1 fruit fly cellular context compared by ENCODE assay signal in the genomic region with DNA sequence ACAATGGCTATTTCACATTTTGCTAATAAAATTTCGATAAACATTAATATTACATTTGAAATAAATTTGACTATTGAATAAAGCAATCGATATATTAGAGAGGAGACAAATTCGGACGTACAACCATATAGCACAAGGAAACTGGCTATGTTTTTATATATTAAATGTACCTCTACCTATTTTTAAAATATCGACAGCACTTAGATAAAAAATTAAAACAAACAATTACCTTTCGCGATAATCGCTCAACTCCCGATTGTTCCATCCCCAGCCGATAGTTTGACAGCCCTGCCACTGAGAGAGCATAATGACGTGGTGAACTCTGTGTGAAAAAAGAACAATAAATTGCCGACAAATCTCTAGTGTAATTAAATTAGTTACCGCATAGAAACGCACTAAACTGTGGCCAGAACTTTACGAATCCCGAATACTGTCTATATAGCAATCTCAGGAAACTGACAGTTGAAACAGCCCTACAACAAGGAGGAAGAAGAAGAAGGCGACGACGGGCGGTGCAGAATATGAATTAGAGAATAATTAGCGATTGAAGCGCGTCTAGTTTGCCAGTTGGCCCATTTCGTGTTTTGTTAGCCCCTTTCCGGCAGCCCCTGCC.
TF ChIP-seq lines count a peak whose summit lies in the region.

A gene (plus strand): TSS at position 271 of the 613 bp plus-strand sequence.

TF ChIP-seq in whole organism, embryonic, 481 proteins besides CTCF, POLR2A, EP300 and RAD21 (continued from another document and continues in another):
- TF ChIP-seq sc (optimal IDR thresholded peaks at IDR 0.05; lab: Kevin White, UChicago) = no peak
- TF ChIP-seq sc (GFP tag; optimal IDR thresholded peaks at IDR 0.05; lab: Kevin White, UChicago) = peak; percentile 94
- TF ChIP-seq psq (GFP tag; optimal IDR thresholded peaks at IDR 0.05; lab: Kevin White, UChicago) = peak; percentile 93
- TF ChIP-seq ato (GFP tag; IDR thresholded peaks at IDR 0.05; lab: Robert Waterston, UW; ENCODE audit: partially characterized antibody) = peak; percentile 96
- peak; percentile 98 for TF ChIP-seq mld (GFP tag; IDR thresholded peaks at IDR 0.05; lab: Robert Waterston, UW; ENCODE audit: partially characterized antibody)
- peak in 1 of 3 experiments; percentile 97 for TF ChIP-seq lola (GFP tag; optimal IDR thresholded peaks at IDR 0.05; lab: Kevin White, UChicago)
- TF ChIP-seq CG9797 (GFP tag; optimal IDR thresholded peaks at IDR 0.05; lab: Kevin White, UChicago) = peak; percentile 66
- peak; percentile 98 for TF ChIP-seq gt (GFP tag; IDR thresholded peaks at IDR 0.05; lab: Robert Waterston, UW)
- TF ChIP-seq gsb (GFP tag; IDR thresholded peaks at IDR 0.05; lab: Robert Waterston, UW) = peak; percentile 97
- peak; percentile 89 for TF ChIP-seq exex (tag; optimal IDR thresholded peaks at IDR 0.05; lab: Kevin White, UChicago)
- peak; percentile 98 for TF ChIP-seq phol (tag; optimal IDR thresholded peaks at IDR 0.05; lab: Kevin White, UChicago)
- peak; percentile 96 for TF ChIP-seq dmrt99B (tag; optimal IDR thresholded peaks at IDR 0.05; lab: Kevin White, UChicago)
- TF ChIP-seq Six4 (GFP tag; optimal IDR thresholded peaks at IDR 0.05; lab: Kevin White, UChicago) = peak; percentile 97
- TF ChIP-seq TFAM (GFP tag; optimal IDR thresholded peaks at IDR 0.05; lab: Kevin White, UChicago) = peak; percentile 73
- TF ChIP-seq HmgD (GFP tag; optimal IDR thresholded peaks at IDR 0.05; lab: Kevin White, UChicago) = peak; percentile 95
- peak; percentile 90 for TF ChIP-seq E2f2 (GFP tag; IDR thresholded peaks at IDR 0.05; lab: Robert Waterston, UW)
- TF ChIP-seq CG7556 (GFP tag; optimal IDR thresholded peaks at IDR 0.05; lab: Kevin White, UChicago) = peak; percentile 96
- TF ChIP-seq CG12104 (GFP tag; optimal IDR thresholded peaks at IDR 0.05; lab: Kevin White, UChicago) = peak; percentile 97
- TF ChIP-seq CG13775 (GFP tag; optimal IDR thresholded peaks at IDR 0.05; lab: Kevin White, UChicago) = peak; percentile 98
- TF ChIP-seq CG16779 (GFP tag; IDR thresholded peaks at IDR 0.05; lab: Robert Waterston, UW) = peak; percentile 94
- peak; percentile 98 for TF ChIP-seq HLH3B (GFP tag; IDR thresholded peaks at IDR 0.05; lab: Robert Waterston, UW)
- TF ChIP-seq Jarid2 (GFP tag; optimal IDR thresholded peaks at IDR 0.05; lab: Kevin White, UChicago) = peak; percentile 84
- peak; percentile 93 for TF ChIP-seq CG43689 (GFP tag; IDR thresholded peaks at IDR 0.05; lab: Robert Waterston, UW)
- TF ChIP-seq Elba2 (GFP tag; optimal IDR thresholded peaks at IDR 0.05; lab: Kevin White, UChicago) = peak; percentile 90
- TF ChIP-seq Ets65A (GFP tag; lab: Kevin White, UChicago) = peak; percentile 100
- peak; percentile 97 for TF ChIP-seq ap (GFP tag; IDR thresholded peaks at IDR 0.05; lab: Robert Waterston, UW)
- peak; percentile 90 for TF ChIP-seq CkIIα-i1 (GFP tag; IDR thresholded peaks at IDR 0.05; lab: Robert Waterston, UW)
- TF ChIP-seq PHDP (tag; optimal IDR thresholded peaks at IDR 0.05; lab: Kevin White, UChicago) = peak; percentile 97
- peak; percentile 45 to 68 for TF ChIP-seq tll (GFP tag; optimal IDR thresholded peaks at IDR 0.05; lab: Kevin White, UChicago)
- TF ChIP-seq B-H2 (GFP tag; optimal IDR thresholded peaks at IDR 0.05; lab: Kevin White, UChicago) = peak; percentile 98
- TF ChIP-seq dimm (GFP tag; IDR thresholded peaks at IDR 0.05; lab: Robert Waterston, UW) = peak; percentile 97
- TF ChIP-seq tna (GFP tag; IDR thresholded peaks at IDR 0.05; lab: Robert Waterston, UW; ENCODE audit: partially characterized antibody) = peak; percentile 99
- TF ChIP-seq Stat92E (GFP tag; optimal IDR thresholded peaks at IDR 0.05; lab: Kevin White, UChicago) = peak in 1 of 3 experiments; percentile 91
- peak; percentile 89 for TF ChIP-seq CG12071 (GFP tag; optimal IDR thresholded peaks at IDR 0.05; lab: Kevin White, UChicago)
- peak; percentile 98 for TF ChIP-seq Atf3 (GFP tag; optimal IDR thresholded peaks at IDR 0.05; lab: Kevin White, UChicago)
- TF ChIP-seq nom (GFP tag; optimal IDR thresholded peaks at IDR 0.05; lab: Kevin White, UChicago) = peak; percentile 80
- peak; percentile 97 for TF ChIP-seq CG8089 (GFP tag; optimal IDR thresholded peaks at IDR 0.05; lab: Kevin White, UChicago)
- TF ChIP-seq Dp (GFP tag; optimal IDR thresholded peaks at IDR 0.05; lab: Kevin White, UChicago) = peak; percentile 65
- TF ChIP-seq onecut (GFP tag; IDR thresholded peaks at IDR 0.05; lab: Robert Waterston, UW) = peak; percentile 93
- peak; percentile 97 to 98 for TF ChIP-seq chif (GFP tag; optimal IDR thresholded peaks at IDR 0.05; lab: Kevin White, UChicago)
- TF ChIP-seq ci (GFP tag; IDR thresholded peaks at IDR 0.05; lab: Robert Waterston, UW) = peak; percentile 99
- peak; percentile 98 for TF ChIP-seq CG9609 (GFP tag; optimal IDR thresholded peaks at IDR 0.05; lab: Kevin White, UChicago)
- TF ChIP-seq CG17912 (GFP tag; optimal IDR thresholded peaks at IDR 0.05; lab: Kevin White, UChicago) = peak; percentile 90
- TF ChIP-seq lmd (GFP tag; IDR thresholded peaks at IDR 0.05; lab: Robert Waterston, UW) = peak; percentile 99
- TF ChIP-seq CoRest (tag; optimal IDR thresholded peaks at IDR 0.05; lab: Kevin White, UChicago) = peak; percentile 99
- peak; percentile 99 for TF ChIP-seq Aef1 (GFP tag; IDR thresholded peaks at IDR 0.05; lab: Robert Waterston, UW)
- no peak for TF ChIP-seq usp (GFP tag; optimal IDR thresholded peaks at IDR 0.05; lab: Kevin White, UChicago)
- TF ChIP-seq bigmax (GFP tag; optimal IDR thresholded peaks at IDR 0.05; lab: Kevin White, UChicago) = peak; percentile 60
- peak; percentile 95 for TF ChIP-seq mirr (GFP tag; optimal IDR thresholded peaks at IDR 0.05; lab: Kevin White, UChicago)
- peak; percentile 99 for TF ChIP-seq CG10366 (GFP tag; IDR thresholded peaks at IDR 0.05; lab: Robert Waterston, UW)
- peak; percentile 95 for TF ChIP-seq crc (GFP tag; optimal IDR thresholded peaks at IDR 0.05; lab: Kevin White, UChicago)
- TF ChIP-seq Xrp1 (GFP tag; IDR thresholded peaks at IDR 0.05; lab: Robert Waterston, UW) = peak; percentile 99
- peak; percentile 98 for TF ChIP-seq Mad (GFP tag; optimal IDR thresholded peaks at IDR 0.05; lab: Kevin White, UChicago)
- TF ChIP-seq CG2202 (tag; optimal IDR thresholded peaks at IDR 0.05; lab: Kevin White, UChicago) = peak; percentile 95
- TF ChIP-seq gce (GFP tag; IDR thresholded peaks at IDR 0.05; lab: Robert Waterston, UW) = peak; percentile 96
- TF ChIP-seq so (GFP tag; IDR thresholded peaks at IDR 0.05; lab: Robert Waterston, UW) = peak; percentile 97
- peak; percentile 89 for TF ChIP-seq odd (GFP tag; optimal IDR thresholded peaks at IDR 0.05; lab: Kevin White, UChicago)
- TF ChIP-seq org-1 (GFP tag; optimal IDR thresholded peaks at IDR 0.05; lab: Kevin White, UChicago) = peak; percentile 93
- TF ChIP-seq CG17359 (tag; optimal IDR thresholded peaks at IDR 0.05; lab: Kevin White, UChicago) = peak; percentile 98
- peak; percentile 97 for TF ChIP-seq CG4820 (GFP tag; optimal IDR thresholded peaks at IDR 0.05; lab: Kevin White, UChicago)
- peak; percentile 98 for TF ChIP-seq Sox102F (GFP tag; optimal IDR thresholded peaks at IDR 0.05; lab: Kevin White, UChicago)
- peak; percentile 78 for TF ChIP-seq fd64A (GFP tag; optimal IDR thresholded peaks at IDR 0.05; lab: Kevin White, UChicago)
- TF ChIP-seq CG2889 (GFP tag; IDR thresholded peaks at IDR 0.05; lab: Robert Waterston, UW) = peak; percentile 99
- TF ChIP-seq CG34376 (GFP tag; optimal IDR thresholded peaks at IDR 0.05; lab: Kevin White, UChicago) = peak; percentile 97
- TF ChIP-seq hth (optimal IDR thresholded peaks at IDR 0.05; lab: Kevin White, UChicago) = no peak
- TF ChIP-seq CG10431 (GFP tag; optimal IDR thresholded peaks at IDR 0.05; lab: Kevin White, UChicago) = peak; percentile 82
- TF ChIP-seq CG2712 (tag; optimal IDR thresholded peaks at IDR 0.05; lab: Kevin White, UChicago) = peak; percentile 98
- peak; percentile 99 for TF ChIP-seq CG12659 (GFP tag; optimal IDR thresholded peaks at IDR 0.05; lab: Kevin White, UChicago)
- peak; percentile 99 for TF ChIP-seq CG17361 (GFP tag; IDR thresholded peaks at IDR 0.05; lab: Robert Waterston, UW)
- TF ChIP-seq CG17186 (GFP tag; optimal IDR thresholded peaks at IDR 0.05; lab: Kevin White, UChicago) = peak; percentile 94
- peak; percentile 99 for TF ChIP-seq CG3847 (GFP tag; IDR thresholded peaks at IDR 0.05; lab: Robert Waterston, UW)
- TF ChIP-seq Lim3 (GFP tag; IDR thresholded peaks at IDR 0.05; lab: Robert Waterston, UW) = peak; percentile 95
- TF ChIP-seq Poxn (GFP tag; IDR thresholded peaks at IDR 0.05; lab: Robert Waterston, UW) = peak; percentile 97
- peak; percentile 95 for TF ChIP-seq CG1792 (GFP tag; optimal IDR thresholded peaks at IDR 0.05; lab: Kevin White, UChicago)
- peak; percentile 78 for TF ChIP-seq Sry-β (GFP tag; optimal IDR thresholded peaks at IDR 0.05; lab: Kevin White, UChicago)
- peak; percentile 97 for TF ChIP-seq CG10462 (GFP tag; optimal IDR thresholded peaks at IDR 0.05; lab: Kevin White, UChicago)
- peak; percentile 94 for TF ChIP-seq gcm (GFP tag; optimal IDR thresholded peaks at IDR 0.05; lab: Kevin White, UChicago)
- peak; percentile 93 for TF ChIP-seq Sox100B (GFP tag; optimal IDR thresholded peaks at IDR 0.05; lab: Kevin White, UChicago)
- TF ChIP-seq D19A (tag; optimal IDR thresholded peaks at IDR 0.05; lab: Kevin White, UChicago) = peak; percentile 92
- peak; percentile 98 for TF ChIP-seq CG2678 (tag; optimal IDR thresholded peaks at IDR 0.05; lab: Kevin White, UChicago)
- peak; percentile 97 for TF ChIP-seq CG18476 (GFP tag; optimal IDR thresholded peaks at IDR 0.05; lab: Kevin White, UChicago)
- TF ChIP-seq CG4854 (GFP tag; optimal IDR thresholded peaks at IDR 0.05; lab: Kevin White, UChicago) = peak; percentile 96
- TF ChIP-seq CG3726 (GFP tag; IDR thresholded peaks at IDR 0.05; lab: Robert Waterston, UW) = peak; percentile 96
- TF ChIP-seq dm (GFP tag; optimal IDR thresholded peaks at IDR 0.05; lab: Kevin White, UChicago) = peak; percentile 93
- TF ChIP-seq unpg (GFP tag; optimal IDR thresholded peaks at IDR 0.05; lab: Kevin White, UChicago) = peak; percentile 98
- TF ChIP-seq insv (GFP tag; optimal IDR thresholded peaks at IDR 0.05; lab: Kevin White, UChicago) = peak in 1 of 2 experiments; percentile 77
- TF ChIP-seq CG7839 (tag; optimal IDR thresholded peaks at IDR 0.05; lab: Kevin White, UChicago) = peak; percentile 98
- TF ChIP-seq salm (tag; optimal IDR thresholded peaks at IDR 0.05; lab: Kevin White, UChicago) = peak; percentile 88
- peak; percentile 98 for TF ChIP-seq chm (GFP tag; IDR thresholded peaks at IDR 0.05; lab: Robert Waterston, UW)
- TF ChIP-seq al (GFP tag; IDR thresholded peaks at IDR 0.05; lab: Robert Waterston, UW) = peak; percentile 99
- peak; percentile 99 for TF ChIP-seq CG32532 (GFP tag; IDR thresholded peaks at IDR 0.05; lab: Robert Waterston, UW)
- peak; percentile 93 for TF ChIP-seq CG15514 (GFP tag; optimal IDR thresholded peaks at IDR 0.05; lab: Kevin White, UChicago)
- peak; percentile 98 for TF ChIP-seq CG8924 (tag; optimal IDR thresholded peaks at IDR 0.05; lab: Kevin White, UChicago)
- peak; percentile 99 for TF ChIP-seq ase (GFP tag; IDR thresholded peaks at IDR 0.05; lab: Robert Waterston, UW)
- peak; percentile 55 for TF ChIP-seq CG14965 (GFP tag; optimal IDR thresholded peaks at IDR 0.05; lab: Kevin White, UChicago; ENCODE audit: borderline replicate concordance)
- peak; percentile 95 for TF ChIP-seq ERR (GFP tag; optimal IDR thresholded peaks at IDR 0.05; lab: Kevin White, UChicago)
- peak; percentile 99 for TF ChIP-seq Sry-δ (GFP tag; optimal IDR thresholded peaks at IDR 0.05; lab: Kevin White, UChicago)
- peak; percentile 100 for TF ChIP-seq sna (GFP tag; IDR thresholded peaks at IDR 0.05; lab: Robert Waterston, UW; ENCODE audit: partially characterized antibody)
- TF ChIP-seq CG17829 (tag; optimal IDR thresholded peaks at IDR 0.05; lab: Kevin White, UChicago) = peak; percentile 98
- TF ChIP-seq CG31224 (GFP tag; IDR thresholded peaks at IDR 0.05; lab: Robert Waterston, UW) = peak; percentile 97
- TF ChIP-seq CG1024 (GFP tag; IDR thresholded peaks at IDR 0.05; lab: Robert Waterston, UW) = peak; percentile 95
- TF ChIP-seq CG16813 (GFP tag; IDR thresholded peaks at IDR 0.05; lab: Robert Waterston, UW; ENCODE audit: partially characterized antibody) = peak; percentile 100
- peak; percentile 98 for TF ChIP-seq Rx (GFP tag; IDR thresholded peaks at IDR 0.05; lab: Robert Waterston, UW)
- peak; percentile 94 for TF ChIP-seq emc (GFP tag; optimal IDR thresholded peaks at IDR 0.05; lab: Kevin White, UChicago)
- TF ChIP-seq NfI (GFP tag; optimal IDR thresholded peaks at IDR 0.05; lab: Kevin White, UChicago) = peak; percentile 98
- TF ChIP-seq cg (GFP tag; optimal IDR thresholded peaks at IDR 0.05; lab: Kevin White, UChicago) = no peak
- TF ChIP-seq Hr3 (GFP tag; optimal IDR thresholded peaks at IDR 0.05; lab: Kevin White, UChicago) = peak; percentile 99
- TF ChIP-seq lilli (GFP tag; optimal IDR thresholded peaks at IDR 0.05; lab: Kevin White, UChicago) = peak; percentile 99
- peak; percentile 97 for TF ChIP-seq CG13123 (GFP tag; optimal IDR thresholded peaks at IDR 0.05; lab: Kevin White, UChicago)
- peak; percentile 98 for TF ChIP-seq CG5245 (GFP tag; optimal IDR thresholded peaks at IDR 0.05; lab: Kevin White, UChicago)
- TF ChIP-seq CG6813 (GFP tag; optimal IDR thresholded peaks at IDR 0.05; lab: Kevin White, UChicago) = peak; percentile 87
- peak; percentile 97 for TF ChIP-seq YL-1 (GFP tag; optimal IDR thresholded peaks at IDR 0.05; lab: Kevin White, UChicago)
- peak; percentile 100 for TF ChIP-seq CG34422 (GFP tag; IDR thresholded peaks at IDR 0.05; lab: Robert Waterston, UW)
- peak; percentile 99 for TF ChIP-seq CG14667 (GFP tag; IDR thresholded peaks at IDR 0.05; lab: Robert Waterston, UW)
- TF ChIP-seq CG30403 (GFP tag; optimal IDR thresholded peaks at IDR 0.05; lab: Kevin White, UChicago) = peak; percentile 99
- peak; percentile 83 for TF ChIP-seq Neu2 (GFP tag; optimal IDR thresholded peaks at IDR 0.05; lab: Kevin White, UChicago; ENCODE audit: borderline replicate concordance)
- TF ChIP-seq Doc2 (GFP tag; IDR thresholded peaks at IDR 0.05; lab: Robert Waterston, UW) = peak; percentile 97
- peak; percentile 100 for TF ChIP-seq row (GFP tag; IDR thresholded peaks at IDR 0.05; lab: Robert Waterston, UW)
- TF ChIP-seq zen2 (GFP tag; IDR thresholded peaks at IDR 0.05; lab: Robert Waterston, UW; ENCODE audit: partially characterized antibody) = peak; percentile 99
- TF ChIP-seq CG12155 (GFP tag; optimal IDR thresholded peaks at IDR 0.05; lab: Kevin White, UChicago) = peak; percentile 98
- TF ChIP-seq CG8388 (GFP tag; optimal IDR thresholded peaks at IDR 0.05; lab: Kevin White, UChicago) = peak; percentile 95
- TF ChIP-seq repo (GFP tag; optimal IDR thresholded peaks at IDR 0.05; lab: Kevin White, UChicago) = peak; percentile 95
- peak; percentile 90 for TF ChIP-seq D19B (GFP tag; optimal IDR thresholded peaks at IDR 0.05; lab: Kevin White, UChicago)
